Worm (Caenorhabditis elegans) whole organism, young adult: ENCODE data around the gene ubc-8.

ENCODE experiments used
- B0336.3 ChIP-seq: fragments of 200-800 bp; sonication (Bioruptor generic); IDR thresholded peaks from 2 replicates; pipeline ENCODE4 v1.3.6; 2022; ENCODE audit warnings: missing genetic modification characterization, missing compliant biosample characterization
- D2030.7 ChIP-seq: fragments of 200-800 bp; sonication (Bioruptor generic); IDR thresholded peaks from 2 replicates; pipeline ENCODE4 v1.3.6; 2022; ENCODE audit warnings: missing genetic modification reagents, missing genetic modification characterization, missing compliant biosample characterization
- F10E7.11 ChIP-seq: sonication (generic microtip); optimal IDR thresholded peaks from 2 replicates; lab custom pipeline; 2017; ENCODE audit warnings: mild to moderate bottlenecking, missing genetic modification characterization, moderate library complexity, missing compliant biosample characterization
- F37B4.10 ChIP-seq: fragments of 200-800 bp; sonication (Bioruptor generic); IDR thresholded peaks from 2 replicates; pipeline ENCODE4 v1.3.6; 2022; ENCODE audit warnings: missing genetic modification characterization, missing compliant biosample characterization
- Y53F4B.3 ChIP-seq: fragments of 200-800 bp; sonication (Bioruptor generic); IDR thresholded peaks from 2 replicates; pipeline ENCODE4 v1.3.6; 2022; ENCODE audit warnings: missing genetic modification reagents, missing genetic modification characterization, missing compliant biosample characterization
- atf-7 ChIP-seq: sonication (generic microtip); optimal IDR thresholded peaks from 2 replicates; lab custom pipeline; 2017; ENCODE audit warnings: mild to moderate bottlenecking, missing genetic modification characterization, missing compliant biosample characterization
- attf-3 ChIP-seq: fragments of 200-800 bp; sonication (Bioruptor generic); conservative IDR thresholded peaks from 2 replicates; pipeline ENCODE4 v1.3.6; 2022; ENCODE audit warnings: missing genetic modification reagents, missing genetic modification characterization, missing compliant biosample characterization
- attf-6 ChIP-seq: fragments of 200-800 bp; sonication (Bioruptor generic); IDR thresholded peaks from 2 replicates; pipeline ENCODE4 v1.3.6; 2022; ENCODE audit warnings: missing genetic modification reagents, missing genetic modification characterization, missing compliant biosample characterization
- bed-2 ChIP-seq: fragments of 200-800 bp; sonication (Bioruptor generic); IDR thresholded peaks from 2 replicates; pipeline ENCODE4 v1.3.6; 2022; ENCODE audit warnings: missing genetic modification reagents, missing genetic modification characterization, missing compliant biosample characterization
- ceh-27 ChIP-seq: fragments of 200-800 bp; sonication (Bioruptor generic); optimal IDR thresholded peaks from 2 replicates; lab custom pipeline; 2018; ENCODE audit warnings: mild to moderate bottlenecking, missing genetic modification characterization, moderate library complexity, missing compliant biosample characterization
- ceh-91 ChIP-seq: fragments of 200-800 bp; sonication (Bioruptor generic); IDR thresholded peaks from 2 replicates; pipeline ENCODE4 v1.3.6; 2022; ENCODE audit warnings: missing genetic modification reagents, missing genetic modification characterization, missing compliant biosample characterization
- dox-1 ChIP-seq: fragments of 200-800 bp; sonication (Bioruptor generic); IDR thresholded peaks from 2 replicates; pipeline ENCODE4 v1.3.6; 2022; ENCODE audit warnings: missing genetic modification reagents, missing genetic modification characterization, missing compliant biosample characterization
- dpff-1 ChIP-seq: sonication (generic microtip); optimal IDR thresholded peaks from 2 replicates; lab custom pipeline; 2017; ENCODE audit warnings: mild to moderate bottlenecking, missing genetic modification characterization, missing compliant biosample characterization
- dpl-1 ChIP-seq: fragments of 150-350 bp; optimal IDR thresholded peaks from 2 replicates; lab custom pipeline; 2014; ENCODE audit warnings: missing biosample characterization, missing genetic modification reagents, missing genetic modification characterization
- efl-1 ChIP-seq: fragments of 150-350 bp; optimal IDR thresholded peaks from 2 replicates; lab custom pipeline; 2014; ENCODE audit warnings: missing biosample characterization, missing genetic modification reagents, missing genetic modification characterization
- egrh-3 ChIP-seq: fragments of 200-800 bp; sonication (Bioruptor generic); IDR thresholded peaks from 2 replicates; pipeline ENCODE4 v1.3.6; 2022; ENCODE audit warnings: missing genetic modification reagents, missing genetic modification characterization, missing compliant biosample characterization
- gei-17 ChIP-seq: fragments of 200-800 bp; sonication (Bioruptor generic); optimal IDR thresholded peaks from 2 replicates; lab custom pipeline; 2018; ENCODE audit warnings: mild to moderate bottlenecking, missing genetic modification characterization, missing compliant biosample characterization
- hmg-20 ChIP-seq: fragments of 200-800 bp; sonication (Bioruptor generic); IDR thresholded peaks from 2 replicates; pipeline ENCODE4 v1.3.6; 2022; ENCODE audit warnings: missing genetic modification reagents, missing genetic modification characterization, missing compliant biosample characterization
- hsf-1 ChIP-seq: fragments of 200-800 bp; sonication (Bioruptor generic); IDR thresholded peaks from 2 replicates; pipeline ENCODE4 v1.3.6; 2022; ENCODE audit warnings: missing genetic modification reagents, missing genetic modification characterization, missing compliant biosample characterization
- let-526 ChIP-seq: fragments of 200-800 bp; sonication (Bioruptor generic); IDR thresholded peaks from 2 replicates; pipeline ENCODE4 v1.3.6; 2022; ENCODE audit warnings: missing genetic modification reagents, missing genetic modification characterization, missing compliant biosample characterization
- lin-40 ChIP-seq: sonication (generic microtip); optimal IDR thresholded peaks from 2 replicates; lab custom pipeline; 2016; ENCODE audit warnings: missing genetic modification characterization, mild to moderate bottlenecking, missing compliant biosample characterization, missing genotype, missing genetic modification reagents
- lin-54 ChIP-seq: fragments of 200-800 bp; sonication (Bioruptor generic); optimal IDR thresholded peaks from 2 replicates; lab custom pipeline; 2018; ENCODE audit warnings: mild to moderate bottlenecking, missing genetic modification characterization, missing compliant biosample characterization
- lsl-1 ChIP-seq: fragments of 200-800 bp; sonication (Bioruptor generic); optimal IDR thresholded peaks from 2 replicates; lab custom pipeline; 2018; ENCODE audit warnings: mild to moderate bottlenecking, missing genetic modification characterization, moderate library complexity, missing compliant biosample characterization
- madf-10 ChIP-seq: sonication (generic microtip); optimal IDR thresholded peaks from 2 replicates; lab custom pipeline; 2016; ENCODE audit warnings: mild to moderate bottlenecking, missing genetic modification characterization, missing compliant biosample characterization
- madf-6 ChIP-seq: fragments of 200-800 bp; sonication (Bioruptor generic); IDR thresholded peaks from 2 replicates; pipeline ENCODE4 v1.3.6; 2022; ENCODE audit warnings: missing genetic modification reagents, missing genetic modification characterization, missing compliant biosample characterization
- madf-8 ChIP-seq: fragments of 200-800 bp; sonication (Bioruptor generic); conservative IDR thresholded peaks from 2 replicates; pipeline ENCODE4 v1.3.6; 2022; ENCODE audit warnings: missing genetic modification reagents, missing genetic modification characterization, missing compliant biosample characterization
- nfya-1 ChIP-seq: sonication (generic microtip); optimal IDR thresholded peaks from 2 replicates; lab custom pipeline; 2017; ENCODE audit warnings: antibody characterized with exemption, missing compliant biosample characterization, missing genetic modification characterization, borderline replicate concordance; ENCODE audit not compliant: insufficient read depth
- nhr-120 ChIP-seq: fragments of 200-800 bp; sonication (Bioruptor generic); IDR thresholded peaks from 2 replicates; pipeline ENCODE4 v1.3.6; 2022; ENCODE audit warnings: missing genetic modification characterization, missing compliant biosample characterization
- nhr-179 ChIP-seq: sonication (generic microtip); optimal IDR thresholded peaks from 2 replicates; lab custom pipeline; 2016; ENCODE audit warnings: mild to moderate bottlenecking, missing genetic modification characterization, missing compliant biosample characterization
- nhr-27 ChIP-seq: fragments of 200-800 bp; sonication (Bioruptor generic); optimal IDR thresholded peaks from 2 replicates; lab custom pipeline; 2018; ENCODE audit warnings: mild to moderate bottlenecking, missing genetic modification characterization, moderate library complexity, missing compliant biosample characterization
- nhr-80 ChIP-seq: sonication (generic microtip); optimal IDR thresholded peaks from 2 replicates; lab custom pipeline; 2016; ENCODE audit warnings: missing genetic modification characterization, missing compliant biosample characterization
- pbrm-1 ChIP-seq: fragments of 200-800 bp; sonication (Bioruptor generic); IDR thresholded peaks from 2 replicates; pipeline ENCODE4 v1.3.6; 2022; ENCODE audit warnings: missing genetic modification reagents, missing genetic modification characterization, missing compliant biosample characterization
- rcor-1 ChIP-seq: fragments of 200-800 bp; sonication (Bioruptor generic); IDR thresholded peaks from 2 replicates; pipeline ENCODE4 v1.3.6; 2022; ENCODE audit warnings: missing genetic modification reagents, missing genetic modification characterization, missing compliant biosample characterization
- repo-1 ChIP-seq: sonication (generic microtip); optimal IDR thresholded peaks from 2 replicates; lab custom pipeline; 2017; ENCODE audit warnings: mild to moderate bottlenecking, missing genetic modification characterization, missing compliant biosample characterization
- snpc-1.3 ChIP-seq: sonication (generic microtip); optimal IDR thresholded peaks from 2 replicates; lab custom pipeline; 2017; ENCODE audit warnings: missing genetic modification characterization, mild to moderate bottlenecking, missing compliant biosample characterization, antibody characterized with exemption, moderate library complexity, missing genotype, missing genetic modification reagents; ENCODE audit not compliant: insufficient read depth
- snpc-3.4 ChIP-seq: sonication (generic microtip); optimal IDR thresholded peaks from 2 replicates; lab custom pipeline; 2017; ENCODE audit warnings: missing genetic modification characterization, mild to moderate bottlenecking, missing compliant biosample characterization, antibody characterized with exemption, moderate library complexity, missing genotype, missing genetic modification reagents
- snpc-4 ChIP-seq, 5 experiments: fragments of 150-350 bp in 1 of 5; sonication (generic microtip) in 4 of 5; optimal IDR thresholded peaks; 2 replicates each; lab custom pipeline; 2014 to 2018; ENCODE audit warnings: missing genetic modification characterization in 5 of 5, missing biosample characterization in 3 of 5, antibody characterized with exemption in 2 of 5, mild to moderate bottlenecking in 2 of 5, missing compliant biosample characterization in 2 of 5, missing genotype in 2 of 5, moderate library complexity in 2 of 5, missing genetic modification reagents in 1 of 5
- sptf-2 ChIP-seq: fragments of 200-800 bp; sonication (Bioruptor generic); optimal IDR thresholded peaks from 2 replicates; lab custom pipeline; 2018; ENCODE audit warnings: mild to moderate bottlenecking, missing genetic modification characterization, missing compliant biosample characterization
- tlf-1 ChIP-seq: fragments of 200-800 bp; sonication (Bioruptor generic); optimal IDR thresholded peaks from 2 replicates; lab custom pipeline; 2018; ENCODE audit warnings: mild to moderate bottlenecking, missing genetic modification characterization, missing compliant biosample characterization
- zfh-2 ChIP-seq: fragments of 200-800 bp; sonication (Bioruptor generic); conservative IDR thresholded peaks from 2 replicates; pipeline ENCODE4 v1.3.6; 2022; ENCODE audit warnings: missing genetic modification reagents, missing genetic modification characterization, missing compliant biosample characterization
- zim-3 ChIP-seq: sonication (generic microtip); optimal IDR thresholded peaks from 2 replicates; lab custom pipeline; 2017; ENCODE audit warnings: mild to moderate bottlenecking, missing genetic modification characterization, moderate library complexity, missing compliant biosample characterization
- ztf-22 ChIP-seq: fragments of 200-800 bp; sonication (Bioruptor generic); optimal IDR thresholded peaks from 2 replicates; lab custom pipeline; 2018; ENCODE audit warnings: mild to moderate bottlenecking, missing genetic modification characterization, moderate library complexity, missing compliant biosample characterization
- ztf-26 ChIP-seq: sonication (generic microtip); optimal IDR thresholded peaks from 2 replicates; lab custom pipeline; 2017; ENCODE audit warnings: missing genetic modification characterization, missing compliant biosample characterization
- ztf-3 ChIP-seq: fragments of 200-800 bp; sonication (Bioruptor generic); optimal IDR thresholded peaks from 2 replicates; lab custom pipeline; 2018; ENCODE audit warnings: mild to moderate bottlenecking, missing genetic modification characterization, missing compliant biosample characterization

The ubc-8 gene

DNA sequence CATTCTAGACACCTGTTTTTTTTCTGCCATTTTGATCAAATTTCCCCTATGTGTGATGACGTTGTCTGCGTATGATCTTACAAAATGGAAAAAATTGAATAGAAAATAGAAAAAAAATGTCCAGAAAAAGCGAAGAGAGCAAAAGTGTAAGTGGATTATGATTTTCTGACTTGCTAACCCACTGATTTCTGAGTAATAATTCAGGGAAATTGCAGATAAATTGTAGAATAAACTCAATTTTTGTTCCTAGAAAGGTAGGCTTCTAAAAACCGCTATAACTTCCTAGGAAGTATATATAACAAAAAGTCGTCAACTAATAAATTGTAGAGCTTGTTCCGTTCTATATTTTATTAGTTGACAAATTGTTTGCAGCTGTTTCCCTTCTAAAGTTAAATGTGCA is 27.6 kb upstream of the ubc-8 start:
- no peak for TF ChIP-seq hsf-1 (GFP tag; lab: Robert Waterston, UW)
- no peak for TF ChIP-seq zim-3 (tag; lab: Kevin White, UChicago)
- TF ChIP-seq, all 124 proteins: peak for 0

DNA sequence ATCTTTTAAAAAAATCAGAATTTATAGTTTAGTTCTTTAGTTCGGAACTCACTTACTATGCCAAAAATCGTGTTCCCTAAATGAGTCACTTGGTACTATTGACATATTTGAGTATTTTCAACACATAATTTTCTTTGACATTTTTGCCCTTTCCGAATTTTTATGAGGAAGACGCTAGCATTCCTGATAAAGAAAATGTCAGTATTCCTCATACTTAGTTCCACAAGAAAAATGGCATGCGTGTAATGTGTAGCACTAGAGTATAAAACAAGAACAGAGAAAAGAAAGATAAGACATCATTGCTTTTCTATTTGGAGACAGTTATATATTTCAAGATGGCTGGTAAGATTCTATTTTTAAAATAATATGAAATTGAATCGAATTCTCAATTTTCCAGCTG is 22.9 kb upstream of the ubc-8 start, which contains the start of gene Y94H6A.2:
TSS of gene Y94H6A.2 (plus strand) at position 336 of the 400 bp plus-strand sequence.
- TF ChIP-seq tlf-1 (GFP tag; lab: Kevin White, UChicago) = no peak
- TF ChIP-seq nhr-80 = peak; percentile 67

DNA sequence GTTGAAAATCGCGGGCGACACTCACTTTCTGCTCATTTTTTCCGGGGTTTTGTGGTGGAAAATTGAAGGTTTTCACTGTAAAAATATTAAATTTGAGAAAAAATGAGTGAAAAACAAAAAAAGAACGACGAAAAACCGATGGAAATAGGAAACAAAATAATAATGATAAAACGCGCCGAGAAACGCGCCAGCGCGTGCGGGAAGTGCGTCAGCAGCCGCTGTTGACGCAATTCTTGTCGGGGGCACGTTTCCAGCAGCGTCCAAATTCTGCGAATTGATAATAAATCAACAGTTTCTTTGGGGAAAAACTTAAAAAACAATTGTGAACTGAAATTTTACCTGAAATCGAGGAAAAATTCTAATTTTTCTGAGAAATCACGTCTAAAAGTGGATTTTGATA is 18.7 kb upstream of the ubc-8 start, which contains the start of gene ubxn-2:
TSS of gene ubxn-2 (minus strand) at position 36 of the 400 bp plus-strand sequence.
- TF ChIP-seq repo-1 (tag; lab: Kevin White, UChicago) (peak; percentile 59), lsl-1 (GFP tag; lab: Kevin White, UChicago) (peak; percentile 52), zfh-2 (GFP tag; lab: Robert Waterston, UW) (peak; percentile 30; the same call in 1 of the 2 replicates), ceh-91 (GFP tag; lab: Robert Waterston, UW) (0 out of 2 replicates have a peak, but pooled peaks have one; percentile 19), hmg-20 (peak; percentile 61; the same call in 1 of the 2 replicates), nhr-120 (GFP tag; lab: Robert Waterston, UW) (no peak), nhr-27 (tag; lab: Kevin White, UChicago) (no peak), snpc-1.3 (tag; lab: Kevin White, UChicago) (peak; percentile 21), lin-40 (tag; lab: Kevin White, UChicago) (peak; percentile 85), let-526 (no peak), atf-7 (peak; percentile 33), rcor-1 (GFP tag; lab: Robert Waterston, UW) (peak; percentile 56; the same call in 1 of the 2 replicates), madf-6 (peak; percentile 62), egrh-3 (no peak), efl-1 (GFP tag; lab: Kevin White, UChicago) (peak; percentile 31), ztf-22 (GFP tag; lab: Kevin White, UChicago) (no peak), F10E7.11 (no peak), snpc-3.4 (tag; lab: Kevin White, UChicago) (no peak), madf-10 (no peak), D2030.7 (GFP tag; lab: Robert Waterston, UW) (peak; percentile 64), Y53F4B.3 (no peak), snpc-4 (GFP tag; optimal IDR thresholded peaks at IDR 0.05; lab: Kevin White, UChicago) (no peak), snpc-4 (tag; optimal IDR thresholded peaks at IDR 0.05; lab: Kevin White, UChicago) (peak in 2 of 4 experiments; percentile 34 to 49), nfya-1 (tag; lab: Kevin White, UChicago) (no peak), lin-54 (GFP tag; lab: Kevin White, UChicago) (peak; percentile 79), ztf-26 (tag; lab: Kevin White, UChicago) (peak; percentile 70), pbrm-1 (GFP tag; lab: Robert Waterston, UW) (peak; percentile 76), ztf-3 (GFP tag; lab: Kevin White, UChicago) (no peak), ceh-27 (GFP tag; lab: Kevin White, UChicago) (peak; percentile 26), dpff-1 (tag; lab: Kevin White, UChicago) (no peak), nhr-80 (peak; percentile 32), attf-3 (GFP tag; lab: Robert Waterston, UW) (peak; percentile 36), bed-2 (GFP tag; lab: Robert Waterston, UW) (no peak), nhr-179 (tag; lab: Kevin White, UChicago) (no peak), attf-6 (GFP tag; lab: Robert Waterston, UW) (0 out of 2 replicates have a peak, but pooled peaks have one; percentile 33), sptf-2 (GFP tag; lab: Kevin White, UChicago) (no peak), B0336.3 (GFP tag; lab: Robert Waterston, UW) (peak; percentile 73), gei-17 (GFP tag; lab: Kevin White, UChicago) (peak; percentile 18), madf-8 (GFP tag; lab: Robert Waterston, UW) (no peak; the same call in 1 of the 2 replicates), F37B4.10 (GFP tag; lab: Robert Waterston, UW) (no peak), dox-1 (GFP tag; lab: Robert Waterston, UW) (peak; percentile 83), dpl-1 (peak; percentile 48)
